Worm (Caenorhabditis elegans) whole organism, early embryonic: ENCODE measurements around the gene algn-8.

ENCODE experiments used
- F13C5.2 ChIP-seq: sonication (generic microtip); optimal IDR thresholded peaks from 2 replicates; lab custom pipeline; 2017; ENCODE audit warnings: mild to moderate bottlenecking, missing genetic modification characterization, inconsistent platforms, missing compliant biosample characterization
- ama-1 ChIP-seq: fragments of 150-350 bp; optimal IDR thresholded peaks from 2 replicates; lab custom pipeline; 2014
- ets-7 ChIP-seq: sonication (generic microtip); optimal IDR thresholded peaks from 2 replicates; lab custom pipeline; 2016; ENCODE audit warnings: missing genotype, missing genetic modification characterization, missing compliant biosample characterization
- flt-1 ChIP-seq: fragments of 200-800 bp; sonication (Bioruptor generic); IDR thresholded peaks from 2 replicates; pipeline ENCODE4 v1.3.6; 2022; ENCODE audit warnings: missing genetic modification characterization, missing compliant biosample characterization
- hmbx-1 ChIP-seq: sonication (generic microtip); optimal IDR thresholded peaks from 2 replicates; lab custom pipeline; 2016; ENCODE audit warnings: mild to moderate bottlenecking, missing genetic modification characterization, missing compliant biosample characterization
- hnd-1 ChIP-seq: sonication (generic microtip); optimal IDR thresholded peaks from 2 replicates; lab custom pipeline; 2016; ENCODE audit warnings: missing genetic modification characterization, missing compliant biosample characterization
- pes-1 ChIP-seq: fragments of 200-800 bp; sonication (Bioruptor generic); IDR thresholded peaks from 2 replicates; pipeline ENCODE4 v1.3.6; 2022; ENCODE audit warnings: missing genetic modification reagents, missing genetic modification characterization, missing compliant biosample characterization
- scrt-1 ChIP-seq: fragments of 200-800 bp; sonication (Bioruptor generic); IDR thresholded peaks from 2 replicates; pipeline ENCODE4 v1.3.6; 2022; ENCODE audit warnings: missing genetic modification characterization, missing compliant biosample characterization
- tbx-11 ChIP-seq: fragments of 200-800 bp; sonication (Bioruptor generic); IDR thresholded peaks from 2 replicates; pipeline ENCODE4 v1.3.6; 2022; ENCODE audit warnings: missing genetic modification characterization, missing compliant biosample characterization
- tbx-37 ChIP-seq: fragments of 200-800 bp; sonication (Bioruptor generic); conservative IDR thresholded peaks from 2 replicates; pipeline ENCODE4 v1.3.6; 2022; ENCODE audit warnings: missing genetic modification reagents, missing genetic modification characterization, missing compliant biosample characterization

DNA sequence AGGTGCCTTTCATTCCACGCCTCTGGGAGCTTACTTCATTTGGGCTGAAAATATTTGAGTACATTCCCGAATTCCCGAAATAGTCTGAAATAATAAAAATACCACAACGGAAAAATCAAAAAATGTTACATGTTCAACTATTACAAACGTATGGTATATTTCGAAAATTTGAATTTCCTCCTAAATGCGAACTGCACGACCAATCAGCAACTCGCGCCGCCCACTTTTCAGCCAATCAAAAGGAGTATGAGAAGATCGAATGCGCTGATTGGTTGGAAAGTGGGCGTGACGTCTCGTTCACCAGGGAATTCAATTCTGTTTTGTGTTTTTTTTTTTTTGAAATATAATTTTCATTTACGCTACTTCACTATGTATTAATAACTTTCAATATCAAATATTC is 17.5 kb downstream of the algn-8 start, which contains the start of gene old-1:
- no peak for TF ChIP-seq ama-1
- TF ChIP-seq scrt-1 (GFP tag; lab: Robert Waterston, UW): no peak
- no peak for TF ChIP-seq flt-1
- TF ChIP-seq F13C5.2 (tag; lab: Kevin White, UChicago): no peak
- TF ChIP-seq ets-7: no peak
- TF ChIP-seq tbx-37 (GFP tag; lab: Robert Waterston, UW): no peak
- no peak for TF ChIP-seq hnd-1 (tag; lab: Kevin White, UChicago)
- no peak for TF ChIP-seq tbx-11 (GFP tag; lab: Robert Waterston, UW)
- no peak for TF ChIP-seq pes-1 (GFP tag; lab: Robert Waterston, UW)
- TF ChIP-seq hmbx-1: no peak
